Worm (Caenorhabditis elegans) whole organism, L1 larva: ENCODE measurements around the gene dpf-5.

ENCODE experiments used
- hlh-4 ChIP-seq: sonication (generic microtip); optimal IDR thresholded peaks from 2 replicates; lab custom pipeline; 2016; ENCODE audit warnings: mild to moderate bottlenecking, missing genetic modification characterization, missing compliant biosample characterization
- jun-1 ChIP-seq: fragments of 150-350 bp; optimal IDR thresholded peaks from 2 replicates; lab custom pipeline; 2014; ENCODE audit warnings: missing biosample characterization, missing genetic modification reagents, missing genetic modification characterization
- sox-4 ChIP-seq: sonication (generic microtip); optimal IDR thresholded peaks from 2 replicates; lab custom pipeline; 2016; ENCODE audit warnings: missing genetic modification characterization, missing compliant biosample characterization
- unc-62 ChIP-seq: fragments of 150-350 bp; optimal IDR thresholded peaks from 2 replicates; lab custom pipeline; 2014; ENCODE audit warnings: missing biosample characterization, missing genetic modification reagents, missing genetic modification characterization
- zag-1 ChIP-seq: fragments of 150-350 bp; optimal IDR thresholded peaks from 2 replicates; lab custom pipeline; 2014; ENCODE audit warnings: missing biosample characterization, missing genetic modification characterization

DNA sequence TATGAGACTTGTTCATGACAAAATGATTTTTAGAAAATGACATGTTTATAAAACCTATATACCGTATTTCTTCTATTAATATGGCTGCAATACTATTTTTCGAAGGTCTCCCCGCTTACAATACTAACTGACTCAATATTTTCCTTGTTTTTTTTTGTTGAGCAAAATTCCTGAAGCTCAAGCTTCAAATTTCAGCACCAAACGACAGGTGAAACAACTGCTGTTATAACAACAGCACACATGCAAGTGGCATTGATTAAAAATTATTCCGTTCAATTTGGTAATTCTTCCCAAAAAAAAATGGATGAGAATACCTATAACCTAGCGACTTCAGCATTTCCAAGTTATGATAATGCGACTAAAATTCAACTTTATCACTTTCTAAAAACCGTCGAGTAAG is 7.8 kb upstream of the dpf-5 start, which contains the start of gene srw-94:
- no peak for TF ChIP-seq unc-62 (GFP tag; lab: Kevin White, UChicago)
- TF ChIP-seq hlh-4 = no peak
- no peak for TF ChIP-seq zag-1
- no peak for TF ChIP-seq jun-1 (tag; lab: Kevin White, UChicago)
- no peak for TF ChIP-seq sox-4 (tag; lab: Kevin White, UChicago)
